Worm (Caenorhabditis elegans): Measurements from ENCODE around the gene fbxa-160.

DNA sequence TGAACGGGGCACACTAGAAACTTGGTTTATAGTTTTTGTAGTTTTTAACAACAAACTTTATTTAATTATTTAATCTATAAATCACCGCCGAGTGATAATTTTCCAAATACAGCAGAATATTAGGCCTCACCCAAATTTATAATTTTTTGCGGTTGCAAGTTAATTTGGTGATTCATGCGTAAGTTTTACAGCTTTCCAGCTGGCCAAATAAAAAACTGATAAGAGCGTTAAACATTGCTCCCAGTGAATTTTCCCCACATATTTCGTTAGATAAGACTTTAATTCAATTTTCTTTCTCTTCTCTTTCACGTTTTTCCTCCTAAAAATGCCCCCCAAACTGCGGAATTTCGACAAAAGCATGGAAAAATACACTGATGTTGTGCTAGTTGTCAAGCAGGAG is 23.0 kb downstream of the fbxa-160 start, which contains the start of gene bath-47:
- no peak for TF ChIP-seq scrt-1 (GFP tag; IDR thresholded peaks at IDR 0.05)
- TF ChIP-seq hnd-1 (tag; optimal IDR thresholded peaks at IDR 0.05) = no peak
- no peak for TF ChIP-seq tbx-37 (GFP tag; conservative IDR thresholded peaks at IDR 0.05)
- TF ChIP-seq B0310.2 (tag; optimal IDR thresholded peaks at IDR 0.05) = no peak
- no peak for TF ChIP-seq ceh-13 (GFP tag; optimal IDR thresholded peaks at IDR 0.05)
- TF ChIP-seq ama-1 (optimal IDR thresholded peaks at IDR 0.05) = no peak
- TF ChIP-seq sea-1 (GFP tag; conservative IDR thresholded peaks at IDR 0.05) = no peak
